Fruit fly (Drosophila melanogaster) whole organism, embryonic: Measurements from ENCODE around the gene WASp.

Experiments
- Adf1 ChIP-seq: fragments of 200-800 bp; sonication (Bioruptor generic); IDR thresholded peaks from 2 replicates; pipeline ENCODE4 v1.3.6; 2022; ENCODE audit warnings: missing biosample characterization, missing genetic modification characterization
- Atf6 ChIP-seq: fragments of 200-800 bp; sonication (Bioruptor generic); IDR thresholded peaks from 2 replicates; pipeline ENCODE4 v1.3.6; 2022; ENCODE audit warnings: missing biosample characterization, missing genetic modification characterization
- Bgb ChIP-seq: fragments of 200-800 bp; sonication (Bioruptor generic); IDR thresholded peaks from 2 replicates; pipeline ENCODE4 v1.3.6; 2022; ENCODE audit warnings: missing biosample characterization, missing genetic modification characterization; ENCODE audit not compliant: partially characterized antibody
- CG10543 ChIP-seq: fragments of 200-800 bp; sonication (Bioruptor generic); optimal IDR thresholded peaks from 3 replicates; lab custom pipeline; 2017; ENCODE audit warnings: missing biosample characterization, mild to moderate bottlenecking, missing genetic modification characterization, moderate library complexity
- CG12769 ChIP-seq: fragments of 200-800 bp; sonication (Bioruptor generic); optimal IDR thresholded peaks from 2 replicates; lab custom pipeline; 2019; ENCODE audit warnings: missing biosample characterization, mild to moderate bottlenecking, missing genetic modification characterization, moderate library complexity
- CG14860 ChIP-seq: fragments of 200-800 bp; sonication (Bioruptor generic); IDR thresholded peaks from 3 replicates; pipeline ENCODE4 v1.3.6; 2022; ENCODE audit warnings: missing biosample characterization, missing genetic modification characterization; ENCODE audit not compliant: partially characterized antibody
- CG34224 ChIP-seq: fragments of 200-800 bp; sonication (Bioruptor generic); IDR thresholded peaks from 3 replicates; pipeline ENCODE4 v1.3.6; 2022; ENCODE audit warnings: missing biosample characterization, missing genetic modification characterization; ENCODE audit not compliant: partially characterized antibody
- CG4360 ChIP-seq: fragments of 200-800 bp; sonication (Bioruptor generic); IDR thresholded peaks from 2 replicates; pipeline ENCODE4 v1.3.6; 2022; ENCODE audit warnings: missing biosample characterization, missing genetic modification characterization
- CG6854 ChIP-seq: fragments of 200-800 bp; sonication (Bioruptor generic); optimal IDR thresholded peaks from 3 replicates; lab custom pipeline; 2017; ENCODE audit warnings: missing biosample characterization, mild to moderate bottlenecking, missing genetic modification characterization
- CG7372 ChIP-seq: fragments of 200-800 bp; sonication (Bioruptor generic); IDR thresholded peaks from 2 replicates; pipeline ENCODE4 v1.3.6; 2022; ENCODE audit warnings: missing biosample characterization, missing genetic modification characterization
- CG8281 ChIP-seq: fragments of 200-800 bp; sonication (Bioruptor generic); optimal IDR thresholded peaks from 2 replicates; lab custom pipeline; 2018; ENCODE audit warnings: missing biosample characterization, mild to moderate bottlenecking, missing genetic modification characterization, moderate library complexity
- CG9932 ChIP-seq: fragments of 200-800 bp; sonication (Bioruptor generic); IDR thresholded peaks from 2 replicates; pipeline ENCODE4 v1.3.6; 2022; ENCODE audit warnings: missing biosample characterization, missing genetic modification characterization
- CkIIα-i1 ChIP-seq: fragments of 200-800 bp; sonication (Bioruptor generic); IDR thresholded peaks from 2 replicates; pipeline ENCODE4 v1.3.6; 2022; ENCODE audit warnings: missing biosample characterization, missing genetic modification characterization
- D ChIP-seq, 2 experiments: fragments of 200-800 bp in 1 of 2; fragments of >200 bp in 1 of 2; sonication (Bioruptor generic) in 1 of 2; optimal IDR thresholded peaks; 2 replicates in 1 of 2; 3 replicates in 1 of 2; lab custom pipeline; 2017; ENCODE audit warnings: mild to moderate bottlenecking in 1 of 2, missing biosample characterization in 1 of 2, missing genetic modification characterization in 1 of 2, missing genetic modification reagents in 1 of 2
- D19A ChIP-seq: fragments of 200-800 bp; optimal IDR thresholded peaks from 3 replicates; lab custom pipeline; 2019; ENCODE audit warnings: missing biosample characterization, mild to moderate bottlenecking, missing genetic modification characterization, moderate library complexity
- Fer1 ChIP-seq: fragments of 200-800 bp; sonication (Bioruptor generic); optimal IDR thresholded peaks from 2 replicates; lab custom pipeline; 2017; ENCODE audit warnings: missing biosample characterization, mild to moderate bottlenecking, missing genetic modification characterization
- Hey ChIP-seq: fragments of 200-800 bp; sonication (Bioruptor generic); optimal IDR thresholded peaks from 3 replicates; lab custom pipeline; 2018; ENCODE audit warnings: missing biosample characterization, mild to moderate bottlenecking, missing genetic modification characterization
- Hr51 ChIP-seq, 2 experiments: fragments of 200-800 bp; sonication (Bioruptor generic); optimal IDR thresholded peaks; 2 replicates in 1 of 2; 3 replicates in 1 of 2; lab custom pipeline; 2016 to 2018; ENCODE audit warnings: missing biosample characterization in 2 of 2, missing genetic modification characterization in 2 of 2, mild to moderate bottlenecking in 1 of 2, moderate library complexity in 1 of 2
- Med ChIP-seq: fragments of 200-800 bp; sonication (Bioruptor generic); peaks from one replicate; lab custom pipeline; 2016; ENCODE audit warnings: missing biosample characterization, missing genetic modification characterization, mild to moderate bottlenecking, inconsistent platforms, moderate library complexity
- NFAT ChIP-seq: fragments of 200-800 bp; sonication (Bioruptor generic); IDR thresholded peaks from 2 replicates; pipeline ENCODE4 v1.3.6; 2022; ENCODE audit warnings: missing biosample characterization, missing genetic modification characterization
- Ptx1 ChIP-seq: fragments of 200-800 bp; sonication (Bioruptor generic); IDR thresholded peaks from 2 replicates; pipeline ENCODE4 v1.3.6; 2022; ENCODE audit warnings: missing biosample characterization, missing genetic modification characterization
- Rfx ChIP-seq: fragments of 200-800 bp; sonication (Bioruptor generic); IDR thresholded peaks from 2 replicates; pipeline ENCODE4 v1.3.6; 2022; ENCODE audit warnings: missing biosample characterization, missing genetic modification characterization
- Scr ChIP-seq: fragments of 200-800 bp; sonication (Bioruptor generic); IDR thresholded peaks from 2 replicates; pipeline ENCODE4 v1.3.6; 2022; ENCODE audit warnings: missing biosample characterization, missing genetic modification characterization; ENCODE audit not compliant: partially characterized antibody
- Ssrp ChIP-seq: fragments of 200-800 bp; sonication (Bioruptor generic); optimal IDR thresholded peaks from 2 replicates; lab custom pipeline; 2018; ENCODE audit warnings: missing biosample characterization, mild to moderate bottlenecking, missing genetic modification characterization, moderate library complexity
- abd-A ChIP-seq: fragments of 200-800 bp; sonication (Bioruptor generic); optimal IDR thresholded peaks from 3 replicates; lab custom pipeline; 2019; ENCODE audit warnings: missing biosample characterization, mild to moderate bottlenecking, missing genetic modification characterization, moderate library complexity
- bbx ChIP-seq: fragments of 200-800 bp; sonication (Bioruptor generic); IDR thresholded peaks from 2 replicates; pipeline ENCODE4 v1.3.6; 2022; ENCODE audit warnings: missing biosample characterization, missing genetic modification characterization; ENCODE audit not compliant: partially characterized antibody
- cwo ChIP-seq: fragments of 200-800 bp; sonication (Bioruptor generic); optimal IDR thresholded peaks from 3 replicates; lab custom pipeline; 2017; ENCODE audit warnings: missing biosample characterization, missing genetic modification characterization, mild to moderate bottlenecking, moderate library complexity, missing genetic modification reagents
- dysf ChIP-seq: fragments of 200-800 bp; sonication (Bioruptor generic); IDR thresholded peaks from 3 replicates; pipeline ENCODE4 v1.3.6; 2022; ENCODE audit warnings: missing biosample characterization, missing genetic modification characterization
- insv ChIP-seq, 2 experiments: fragments of 200-800 bp; sonication (Bioruptor generic); optimal IDR thresholded peaks; 3 replicates each; lab custom pipeline; 2016 to 2018; ENCODE audit warnings: missing biosample characterization in 2 of 2, missing genetic modification characterization in 2 of 2
- kni ChIP-seq: fragments of 200-800 bp; sonication (Bioruptor generic); optimal IDR thresholded peaks from 3 replicates; lab custom pipeline; 2017; ENCODE audit warnings: mild to moderate bottlenecking, missing biosample characterization, missing genetic modification reagents, missing genetic modification characterization
- mirr ChIP-seq: fragments of 200-800 bp; sonication (Bioruptor generic); optimal IDR thresholded peaks from 3 replicates; lab custom pipeline; 2018; ENCODE audit warnings: missing biosample characterization, mild to moderate bottlenecking, missing genetic modification characterization
- nerfin-1 ChIP-seq: fragments of 200-800 bp; sonication (Bioruptor generic); optimal IDR thresholded peaks from 3 replicates; lab custom pipeline; 2019; ENCODE audit warnings: missing biosample characterization, mild to moderate bottlenecking, missing genetic modification characterization, moderate library complexity
- pzg ChIP-seq: fragments of 200-800 bp; sonication (Bioruptor generic); optimal IDR thresholded peaks from 3 replicates; lab custom pipeline; 2018; ENCODE audit warnings: missing biosample characterization, mild to moderate bottlenecking, missing genetic modification characterization, moderate library complexity
- rib ChIP-seq: fragments of 200-800 bp; sonication (Bioruptor generic); IDR thresholded peaks from 2 replicates; pipeline ENCODE4 v1.3.6; 2022; ENCODE audit warnings: missing biosample characterization, missing genetic modification characterization
- seq ChIP-seq: fragments of 200-800 bp; sonication (Bioruptor generic); IDR thresholded peaks from 2 replicates; pipeline ENCODE4 v1.3.6; 2022; ENCODE audit warnings: missing biosample characterization, missing genetic modification characterization
- sr ChIP-seq: fragments of 200-800 bp; sonication (Bioruptor generic); IDR thresholded peaks from 3 replicates; pipeline ENCODE4 v1.3.6; 2022; ENCODE audit warnings: missing biosample characterization, missing genetic modification characterization
- ttk ChIP-seq: fragments of 200-800 bp; sonication (Bioruptor generic); IDR thresholded peaks from 2 replicates; pipeline ENCODE4 v2.1.2; 2022; ENCODE audit warnings: missing biosample characterization, missing genetic modification characterization
- z ChIP-seq: fragments of 200-800 bp; sonication (Bioruptor generic); IDR thresholded peaks from 3 replicates; pipeline ENCODE4 v1.3.6; 2022; ENCODE audit warnings: missing biosample characterization, missing genetic modification characterization

The WASp gene

dm6 chr3R:28845981-28846380 lies 14.2 kb upstream of the WASp start (continued):
- TF ChIP-seq kni (GFP tag; lab: Kevin White, UChicago) (peak; percentile 9), Bgb (GFP tag; lab: Robert Waterston, UW) (0 out of 2 replicates have a peak, but pooled peaks have one; percentile 19), abd-A (peak; percentile 74), sr (GFP tag; lab: Robert Waterston, UW) (peak; percentile 33; the same call in 1 of the 3 replicates), mirr (peak; percentile 11), nerfin-1 (tag; lab: Kevin White, UChicago) (peak; percentile 61), CG14860 (GFP tag; lab: Robert Waterston, UW) (0 out of 3 replicates have a peak, but pooled peaks have one; percentile 31), CkIIα-i1 (GFP tag; lab: Robert Waterston, UW) (no peak), D (optimal IDR thresholded peaks at IDR 0.05; lab: Kevin White, UChicago) (no peak), D (GFP tag; optimal IDR thresholded peaks at IDR 0.05; lab: Kevin White, UChicago) (no peak), NFAT (GFP tag; lab: Robert Waterston, UW) (no peak), cwo (peak; percentile 93), CG34224 (GFP tag; lab: Robert Waterston, UW) (no peak), dysf (GFP tag; lab: Robert Waterston, UW) (0 out of 3 replicates have a peak, but pooled peaks have one; percentile 18), Atf6 (GFP tag; lab: Robert Waterston, UW) (0 out of 2 replicates have a peak, but pooled peaks have one; percentile 11), Rfx (GFP tag; lab: Robert Waterston, UW) (0 out of 2 replicates have a peak, but pooled peaks have one; percentile 17), CG9932 (GFP tag; lab: Robert Waterston, UW) (peak; percentile 17; the same call in 1 of the 2 replicates), CG8281 (tag; lab: Kevin White, UChicago) (no peak), Scr (GFP tag; lab: Robert Waterston, UW) (no peak), pzg (GFP tag; lab: Kevin White, UChicago) (no peak), Fer1 (no peak), CG12769 (tag; lab: Kevin White, UChicago) (peak; percentile 30), Ssrp (tag; lab: Kevin White, UChicago) (no peak), CG7372 (GFP tag; lab: Robert Waterston, UW) (0 out of 2 replicates have a peak, but pooled peaks have one; percentile 16), Hr51 (GFP tag; optimal IDR thresholded peaks at IDR 0.05; lab: Kevin White, UChicago) (no peak), CG6854 (GFP tag; lab: Kevin White, UChicago) (no peak), seq (peak; percentile 52; the same call in 1 of the 2 replicates), Ptx1 (GFP tag; lab: Robert Waterston, UW) (peak; percentile 19; the same call in 1 of the 2 replicates), D19A (tag; lab: Kevin White, UChicago) (peak; percentile 26), Hey (tag; lab: Kevin White, UChicago) (peak; percentile 95), CG10543 (GFP tag; lab: Kevin White, UChicago) (peak; percentile 25), ttk (GFP tag; lab: Robert Waterston, UW) (0 out of 2 replicates have a peak, but pooled peaks have one; percentile 15), rib (GFP tag; lab: Robert Waterston, UW) (0 out of 2 replicates have a peak, but pooled peaks have one; percentile 28), z (0 out of 3 replicates have a peak, but pooled peaks have one; percentile 38), bbx (peak; percentile 33; the same call in 1 of the 2 replicates), Med (GFP tag; lab: Kevin White, UChicago) (peak; percentile 48), Adf1 (peak; percentile 12; the same call in 1 of the 2 replicates), CG4360 (GFP tag; lab: Robert Waterston, UW) (peak; percentile 61), insv (GFP tag; optimal IDR thresholded peaks at IDR 0.05; lab: Kevin White, UChicago) (no peak)
